Fruit fly (Drosophila melanogaster) whole organism, wandering third instar larva: ENCODE data around the gene elg1.

ENCODE experiments used
- Abd-B ChIP-seq: fragments of >200 bp; optimal IDR thresholded peaks from 2 replicates; lab custom pipeline; 2017; ENCODE audit warnings: missing biosample characterization, missing genetic modification characterization
- CG32264 ChIP-seq: fragments of 200-800 bp; sonication (Bioruptor generic); optimal IDR thresholded peaks from 2 replicates; lab custom pipeline; 2016; ENCODE audit warnings: missing biosample characterization, missing genetic modification characterization
- CG9705 ChIP-seq: fragments of 200-800 bp; sonication (Bioruptor generic); optimal IDR thresholded peaks from 2 replicates; lab custom pipeline; 2018; ENCODE audit warnings: missing biosample characterization, mild to moderate bottlenecking, missing genetic modification characterization
- CrebA ChIP-seq: fragments of 200-800 bp; sonication (Bioruptor generic); optimal IDR thresholded peaks from 2 replicates; lab custom pipeline; 2016; ENCODE audit warnings: missing biosample characterization, mild to moderate bottlenecking, missing genetic modification characterization, borderline replicate concordance
- Dfd ChIP-seq: fragments of >200 bp; optimal IDR thresholded peaks from 2 replicates; lab custom pipeline; 2017; ENCODE audit warnings: missing biosample characterization, missing genetic modification characterization
- Dif ChIP-seq: fragments of 200-275, 200-300 bp; sonication (Bioruptor generic); optimal IDR thresholded peaks from 2 replicates; lab custom pipeline; 2018; ENCODE audit warnings: missing biosample characterization, missing genetic modification characterization; ENCODE audit not compliant: partially characterized antibody
- GATAd ChIP-seq: sonication (Bioruptor generic); optimal IDR thresholded peaks from 2 replicates; lab custom pipeline; 2016; ENCODE audit warnings: missing biosample characterization, missing genetic modification characterization
- HLH106 ChIP-seq: fragments of 200-800 bp; optimal IDR thresholded peaks from 3 replicates; lab custom pipeline; 2019; ENCODE audit warnings: missing biosample characterization, mild to moderate bottlenecking, missing genetic modification characterization, moderate library complexity
- Hnf4 ChIP-seq: fragments of 200-800 bp; sonication (Bioruptor generic); optimal IDR thresholded peaks from 2 replicates; lab custom pipeline; 2016; ENCODE audit warnings: missing biosample characterization, mild to moderate bottlenecking, missing genetic modification characterization
- Hr78 ChIP-seq: fragments of >200 bp; optimal IDR thresholded peaks from 2 replicates; lab custom pipeline; 2017; ENCODE audit warnings: missing biosample characterization, missing genetic modification characterization
- Hr83 ChIP-seq: fragments of 200-300 bp; sonication (Bioruptor generic); optimal IDR thresholded peaks from 2 replicates; lab custom pipeline; 2016; ENCODE audit warnings: missing biosample characterization, mild to moderate bottlenecking, missing genetic modification characterization, moderate library complexity; ENCODE audit not compliant: poor library complexity, severe bottlenecking
- Jra ChIP-seq: sonication (Bioruptor generic); optimal IDR thresholded peaks from 2 replicates; lab custom pipeline; 2016; ENCODE audit warnings: missing biosample characterization, missing genetic modification characterization
- Mio ChIP-seq: sonication (Bioruptor generic); optimal IDR thresholded peaks from 2 replicates; lab custom pipeline; 2016; ENCODE audit warnings: missing biosample characterization, missing genetic modification characterization
- Myc ChIP-seq: fragments of >200 bp; optimal IDR thresholded peaks from 2 replicates; lab custom pipeline; 2017
- N ChIP-seq: fragments of >200 bp; optimal IDR thresholded peaks from 2 replicates; lab custom pipeline; 2018; ENCODE audit warnings: missing biosample characterization, missing external identifiers, missing genetic modification characterization
- OdsH ChIP-seq: fragments of 200-800 bp; sonication (Bioruptor generic); optimal IDR thresholded peaks from 2 replicates; lab custom pipeline; 2016; ENCODE audit warnings: missing biosample characterization, mild to moderate bottlenecking, missing genetic modification characterization
- Rel ChIP-seq, 2 experiments: fragments of 200-800 bp; sonication (Bioruptor generic) in 1 of 2; optimal IDR thresholded peaks; 2 replicates in 1 of 2; 3 replicates in 1 of 2; lab custom pipeline; 2016 to 2019; ENCODE audit warnings: mild to moderate bottlenecking in 2 of 2, missing biosample characterization in 2 of 2, missing genetic modification characterization in 2 of 2, moderate library complexity in 1 of 2
- Sp1 ChIP-seq: fragments of 200-800 bp; sonication (Bioruptor generic); optimal IDR thresholded peaks from 3 replicates; lab custom pipeline; 2019; ENCODE audit warnings: missing biosample characterization, mild to moderate bottlenecking, missing genetic modification characterization, moderate library complexity
- Vsx2 ChIP-seq: fragments of 200-300, 225-300 bp; sonication (Bioruptor generic); optimal IDR thresholded peaks from 2 replicates; lab custom pipeline; 2018; ENCODE audit warnings: missing biosample characterization, missing genetic modification characterization; ENCODE audit not compliant: partially characterized antibody
- br ChIP-seq: fragments of 200-800 bp; sonication (Bioruptor generic); optimal IDR thresholded peaks from 2 replicates; lab custom pipeline; 2016; ENCODE audit warnings: missing biosample characterization, missing genetic modification characterization
- brk ChIP-seq: fragments of 200-800 bp; sonication (Bioruptor generic); optimal IDR thresholded peaks from 2 replicates; lab custom pipeline; 2016; ENCODE audit warnings: missing biosample characterization, mild to moderate bottlenecking, missing genetic modification characterization
- dl ChIP-seq, 2 experiments: fragments of 175-275, 200-275 bp in 1 of 2; fragments of 200-275 bp in 1 of 2; sonication (Bioruptor generic); optimal IDR thresholded peaks; lab custom pipeline; 2018; ENCODE audit warnings: mild to moderate bottlenecking in 2 of 2, missing biosample characterization in 2 of 2, missing genetic modification characterization in 2 of 2, moderate library complexity in 2 of 2; ENCODE audit not compliant: partially characterized antibody in 2 of 2, insufficient read depth in 1 of 2
- dmrt93B ChIP-seq: fragments of 200-800 bp; sonication (Bioruptor generic); optimal IDR thresholded peaks from 2 replicates; lab custom pipeline; 2018; ENCODE audit warnings: missing biosample characterization, mild to moderate bottlenecking, missing genetic modification characterization
- dsf ChIP-seq: sonication (Bioruptor generic); optimal IDR thresholded peaks from 2 replicates; lab custom pipeline; 2016; ENCODE audit warnings: missing biosample characterization, missing genetic modification characterization, borderline replicate concordance
- ey ChIP-seq: fragments of 200-800 bp; sonication (Bioruptor generic); optimal IDR thresholded peaks from 2 replicates; lab custom pipeline; 2016; ENCODE audit warnings: missing biosample characterization, missing genetic modification characterization
- foxo ChIP-seq, 2 experiments: fragments of 200-800 bp; sonication (Bioruptor generic); optimal IDR thresholded peaks; 2 replicates in 1 of 2; 3 replicates in 1 of 2; lab custom pipeline; 2016 to 2017; ENCODE audit warnings: missing biosample characterization in 2 of 2, missing genetic modification characterization in 2 of 2
- fru ChIP-seq: fragments of 200-800 bp; sonication (Bioruptor generic); optimal IDR thresholded peaks from 3 replicates; lab custom pipeline; 2016; ENCODE audit warnings: missing biosample characterization, mild to moderate bottlenecking, missing genetic modification characterization
- h ChIP-seq: fragments of 200-800 bp; sonication (Bioruptor generic); optimal IDR thresholded peaks from 3 replicates; lab custom pipeline; 2016; ENCODE audit warnings: missing biosample characterization, mild to moderate bottlenecking, missing genetic modification characterization
- jim ChIP-seq: fragments of 175-275, 200-325 bp; sonication (Bioruptor generic); optimal IDR thresholded peaks from 2 replicates; lab custom pipeline; 2016; ENCODE audit warnings: missing biosample characterization, mild to moderate bottlenecking, missing genetic modification characterization
- lola ChIP-seq: fragments of >200 bp; optimal IDR thresholded peaks from 2 replicates; lab custom pipeline; 2017; ENCODE audit warnings: missing biosample characterization, missing genetic modification characterization
- pan ChIP-seq: fragments of >200 bp; optimal IDR thresholded peaks from 2 replicates; lab custom pipeline; 2017
- psq ChIP-seq: fragments of 200-800 bp; sonication (Bioruptor generic); optimal IDR thresholded peaks from 3 replicates; lab custom pipeline; 2017; ENCODE audit warnings: missing biosample characterization, mild to moderate bottlenecking, missing genetic modification characterization, moderate library complexity
- rgr ChIP-seq: fragments of 200-800 bp; sonication (Bioruptor generic); optimal IDR thresholded peaks from 3 replicates; lab custom pipeline; 2016; ENCODE audit warnings: missing biosample characterization, mild to moderate bottlenecking, missing genetic modification characterization
- sage ChIP-seq: fragments of 200-800 bp; sonication (Bioruptor generic); optimal IDR thresholded peaks from 2 replicates; lab custom pipeline; 2016; ENCODE audit warnings: missing biosample characterization, mild to moderate bottlenecking, missing genetic modification characterization
- sv ChIP-seq: fragments of 200-800 bp; sonication (Bioruptor generic); optimal IDR thresholded peaks from 3 replicates; lab custom pipeline; 2016; ENCODE audit warnings: missing biosample characterization, missing genetic modification characterization
- tai ChIP-seq: sonication (Bioruptor generic); optimal IDR thresholded peaks from 2 replicates; lab custom pipeline; 2016; ENCODE audit warnings: missing biosample characterization, missing genetic modification characterization
- usp ChIP-seq: fragments of >200 bp; optimal IDR thresholded peaks from 2 replicates; lab custom pipeline; 2017; ENCODE audit warnings: missing biosample characterization, missing genetic modification characterization
- woc ChIP-seq: sonication (Bioruptor generic); optimal IDR thresholded peaks from 2 replicates; lab custom pipeline; 2016; ENCODE audit warnings: missing biosample characterization, mild to moderate bottlenecking, missing genetic modification characterization

elg1 gene

dm6 chr3L:16166217-16166997 lies 34.6 kb downstream of the elg1 start:
- TF ChIP-seq sv (GFP tag; lab: Kevin White, UChicago) (no peak), Abd-B (no peak), GATAd (GFP tag; lab: Kevin White, UChicago) (no peak), h (GFP tag; lab: Kevin White, UChicago) (peak; percentile 8), Vsx2 (peak; percentile 2), CrebA (no peak), fru (GFP tag; lab: Kevin White, UChicago) (peak; percentile 5), Mio (GFP tag; lab: Kevin White, UChicago) (no peak), dmrt93B (GFP tag; lab: Kevin White, UChicago) (no peak), Myc (lab: Kevin White, UChicago) (no peak), dsf (GFP tag; lab: Kevin White, UChicago) (no peak), Jra (no peak), N (no peak), Hnf4 (GFP tag; lab: Kevin White, UChicago) (no peak), CG9705 (no peak), pan (lab: Kevin White, UChicago) (no peak), CG32264 (GFP tag; lab: Kevin White, UChicago) (no peak), Dfd (GFP tag; lab: Kevin White, UChicago) (no peak), foxo (GFP tag; optimal IDR thresholded peaks at IDR 0.05; lab: Kevin White, UChicago) (no peak), jim (GFP tag; lab: Kevin White, UChicago) (no peak), sage (no peak), usp (GFP tag; lab: Kevin White, UChicago) (no peak), ey (GFP tag; lab: Kevin White, UChicago) (no peak), tai (GFP tag; lab: Kevin White, UChicago) (no peak), HLH106 (no peak), brk (no peak), Hr78 (GFP tag; lab: Kevin White, UChicago) (no peak), OdsH (GFP tag; lab: Kevin White, UChicago) (peak; percentile 2), woc (GFP tag; lab: Kevin White, UChicago) (no peak), Hr83 (GFP tag; lab: Kevin White, UChicago) (no peak), br (GFP tag; lab: Kevin White, UChicago) (peak; percentile 29), Rel (GFP tag; optimal IDR thresholded peaks at IDR 0.05; lab: Kevin White, UChicago) (no peak), Rel (tag; optimal IDR thresholded peaks at IDR 0.05; lab: Kevin White, UChicago) (peak; percentile 30), psq (no peak), rgr (GFP tag; lab: Kevin White, UChicago) (no peak), dl (GFP tag; optimal IDR thresholded peaks at IDR 0.05; lab: Kevin White, UChicago; ENCODE audit: insufficient read depth in 1 of 2, partially characterized antibody in 2 of 2) (no peak), lola (no peak), Dif (no peak), Sp1 (GFP tag; lab: Kevin White, UChicago) (peak; percentile 31)

dm6 chr3L:16166998-16167344 lies 35.1 kb downstream of the elg1 start:
- no peak for TF ChIP-seq GATAd (GFP tag; lab: Kevin White, UChicago)
- no peak for TF ChIP-seq Sp1 (GFP tag; lab: Kevin White, UChicago)
- no peak for TF ChIP-seq Abd-B
- TF ChIP-seq HLH106, result no peak
- no peak for TF ChIP-seq woc (GFP tag; lab: Kevin White, UChicago)
- TF ChIP-seq brk, result no peak
- no peak for TF ChIP-seq N
- TF ChIP-seq Dfd (GFP tag; lab: Kevin White, UChicago), result no peak
- no peak for TF ChIP-seq tai (GFP tag; lab: Kevin White, UChicago)
- no peak for TF ChIP-seq CG32264 (GFP tag; lab: Kevin White, UChicago)
- no peak for TF ChIP-seq rgr (GFP tag; lab: Kevin White, UChicago)
